Worm (Caenorhabditis elegans) whole organism, midembryonic: ENCODE results near the gene ZK262.19.
"Not testable (repeated sequence)": the region's sequence is repeated elsewhere in the genome, so short reads cannot be mapped to it uniquely, and the experiment has no call there.

ENCODE experiments used
- T22C8.4 ChIP-seq: fragments of 200-800 bp; sonication (Bioruptor generic); IDR thresholded peaks from 2 replicates; pipeline ENCODE4 v1.3.6; 2022; ENCODE audit warnings: missing genetic modification characterization, missing compliant biosample characterization
- cog-1 ChIP-seq: sonication (generic microtip); optimal IDR thresholded peaks from 2 replicates; lab custom pipeline; 2016; ENCODE audit warnings: missing genetic modification characterization, missing compliant biosample characterization
- flt-1 ChIP-seq: fragments of 200-800 bp; sonication (Bioruptor generic); IDR thresholded peaks from 2 replicates; pipeline ENCODE4 v1.3.6; 2022; ENCODE audit warnings: missing genetic modification characterization, missing compliant biosample characterization
- klf-2 ChIP-seq: fragments of 200-800 bp; sonication (Bioruptor generic); conservative IDR thresholded peaks from 2 replicates; pipeline ENCODE4 v1.3.6; 2022; ENCODE audit warnings: missing genetic modification reagents, missing genetic modification characterization, missing compliant biosample characterization
- med-1 ChIP-seq: sonication (generic microtip); optimal IDR thresholded peaks from 2 replicates; lab custom pipeline; 2017; ENCODE audit warnings: missing genetic modification characterization, mild to moderate bottlenecking, missing compliant biosample characterization, antibody characterized with exemption, missing genetic modification reagents; ENCODE audit not compliant: insufficient read depth
- ref-1 ChIP-seq: fragments of 200-800 bp; sonication (Bioruptor generic); conservative IDR thresholded peaks from 2 replicates; pipeline ENCODE4 v1.3.6; 2022; ENCODE audit warnings: missing genetic modification reagents, missing genetic modification characterization, missing compliant biosample characterization
- tab-1 ChIP-seq: fragments of 200-800 bp; sonication (Bioruptor generic); IDR thresholded peaks from 2 replicates; pipeline ENCODE4 v1.3.6; 2022; ENCODE audit warnings: missing genetic modification characterization, missing compliant biosample characterization
- ztf-23 ChIP-seq: fragments of 200-800 bp; sonication (Bioruptor generic); IDR thresholded peaks from 2 replicates; pipeline ENCODE4 v1.3.6; 2022; ENCODE audit warnings: missing genetic modification reagents, missing genetic modification characterization, missing compliant biosample characterization
- ztf-29 ChIP-seq: fragments of 200-800 bp; sonication (Bioruptor generic); IDR thresholded peaks from 2 replicates; pipeline ENCODE4 v1.3.6; 2022; ENCODE audit warnings: missing genetic modification reagents, missing genetic modification characterization, missing compliant biosample characterization

The ZK262.19 gene

DNA sequence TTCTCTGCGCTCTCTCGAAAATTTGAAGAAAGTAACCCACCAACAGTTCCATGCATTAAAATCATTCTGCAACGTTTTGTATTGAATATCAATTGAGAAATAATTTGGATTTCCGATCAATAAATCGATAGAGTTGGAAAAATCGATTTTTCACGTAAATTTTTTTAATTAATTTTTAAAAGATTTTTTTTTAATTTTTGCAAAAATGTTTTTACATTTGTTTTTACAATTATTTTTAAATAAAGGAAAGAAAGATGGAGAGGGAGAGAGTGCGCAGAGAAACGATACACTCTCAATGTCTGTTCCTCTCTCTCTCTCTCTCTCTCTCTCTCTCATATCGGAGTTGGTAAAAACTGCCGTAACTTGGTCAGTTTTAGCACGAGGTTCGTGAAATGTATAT lies at the start of gene ZK262.19:
ZK262.19 (minus strand) TSS at position 101 of the 400 bp plus-strand sequence.
- TF ChIP-seq flt-1 (GFP tag; lab: Robert Waterston, UW) (no peak), ztf-23 (GFP tag; lab: Robert Waterston, UW) (no peak), cog-1 (tag; lab: Kevin White, UChicago) (no peak), klf-2 (GFP tag; lab: Robert Waterston, UW) (no peak), ztf-29 (GFP tag; lab: Robert Waterston, UW) (no peak), tab-1 (GFP tag; lab: Robert Waterston, UW) (no peak), ref-1 (GFP tag; lab: Robert Waterston, UW) (no peak), T22C8.4 (GFP tag; lab: Robert Waterston, UW) (no peak), med-1 (no peak)

DNA sequence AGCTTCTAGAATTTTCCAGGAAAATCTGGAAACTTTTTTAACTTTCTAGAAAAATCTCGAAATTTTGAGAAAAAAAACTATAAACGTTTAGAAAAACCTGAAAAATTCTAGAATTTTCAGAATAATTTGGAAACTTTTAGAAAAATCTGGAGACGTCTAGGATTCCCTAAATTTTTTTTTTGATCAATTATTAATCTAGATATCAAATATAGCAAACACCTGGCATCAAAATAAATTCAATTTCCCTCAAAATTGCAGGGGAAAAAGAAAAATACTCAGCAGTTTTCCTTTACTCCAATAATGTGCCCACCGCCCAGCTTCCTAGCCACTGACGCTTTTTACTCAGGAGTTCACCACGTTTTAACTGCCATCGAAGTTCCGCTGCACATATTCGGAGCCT lies 48.8 kb upstream of the ZK262.19 start, which contains the start of gene srh-181:
srh-181 (plus strand) TSS at position 301 of the 400 bp plus-strand sequence.
- TF ChIP-seq flt-1 (GFP tag; lab: Robert Waterston, UW) (no peak), tab-1 (GFP tag; lab: Robert Waterston, UW) (no peak), ref-1 (GFP tag; lab: Robert Waterston, UW) (no peak), cog-1 (tag; lab: Kevin White, UChicago) (no peak), med-1 (no peak), ztf-29 (GFP tag; lab: Robert Waterston, UW) (no peak), T22C8.4 (GFP tag; lab: Robert Waterston, UW) (no peak), klf-2 (GFP tag; lab: Robert Waterston, UW) (no peak), ztf-23 (GFP tag; lab: Robert Waterston, UW) (no peak)

DNA sequence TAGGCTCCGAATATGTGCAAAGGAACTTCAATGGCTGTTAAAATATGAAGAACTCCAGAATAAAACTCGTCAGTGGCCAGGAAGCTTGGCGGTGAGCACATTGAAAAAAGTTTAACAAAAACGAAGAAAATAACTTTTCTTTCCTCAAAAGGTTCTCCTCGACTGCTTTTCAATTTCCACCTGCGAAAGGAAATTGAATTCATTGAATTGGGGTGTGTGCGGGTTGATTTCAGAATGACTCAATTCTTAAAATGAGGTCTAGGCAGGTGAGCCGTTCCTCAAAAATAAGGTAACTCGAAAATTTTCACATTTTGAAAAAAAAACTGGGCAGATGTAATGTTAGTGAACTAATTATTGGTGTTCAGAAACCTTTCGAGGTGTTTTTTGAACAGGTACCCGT lies 48.0 kb upstream of the ZK262.19 start, which contains the start of gene srh-182:
srh-182 (minus strand) TSS at position 101 of the 400 bp plus-strand sequence.
- TF ChIP-seq tab-1 (GFP tag; lab: Robert Waterston, UW) (no peak), ref-1 (GFP tag; lab: Robert Waterston, UW) (no peak), ztf-29 (GFP tag; lab: Robert Waterston, UW) (no peak), ztf-23 (GFP tag; lab: Robert Waterston, UW) (no peak), flt-1 (GFP tag; lab: Robert Waterston, UW) (no peak), med-1 (no peak), klf-2 (GFP tag; lab: Robert Waterston, UW) (no peak), T22C8.4 (GFP tag; lab: Robert Waterston, UW) (no peak), cog-1 (tag; lab: Kevin White, UChicago) (no peak)

DNA sequence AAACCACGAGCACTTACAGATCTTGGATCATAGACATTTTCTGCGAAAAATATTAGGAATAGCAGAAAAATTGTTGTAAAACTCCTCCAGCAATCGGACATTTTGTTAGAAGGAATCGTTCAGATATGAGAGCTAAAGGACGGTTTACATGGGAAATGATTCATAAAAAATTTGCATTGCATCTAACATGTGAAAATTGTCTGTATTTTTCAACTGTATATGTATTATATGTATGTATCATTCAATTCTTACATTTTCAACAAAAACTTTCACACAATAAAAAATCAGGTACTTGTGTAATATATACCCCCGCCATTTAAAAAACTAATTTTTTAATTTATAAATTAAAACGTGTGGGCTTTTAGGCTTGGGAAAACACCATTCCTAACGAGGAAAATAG lies 42.7 kb upstream of the ZK262.19 start, which contains the start of gene ZK228.13:
ZK228.13 (minus strand) TSS at position 101 of the 400 bp plus-strand sequence.
- TF ChIP-seq tab-1 (GFP tag; lab: Robert Waterston, UW) (no peak), flt-1 (GFP tag; lab: Robert Waterston, UW) (no peak), ztf-23 (GFP tag; lab: Robert Waterston, UW) (no peak), klf-2 (GFP tag; lab: Robert Waterston, UW) (no peak), med-1 (no peak), T22C8.4 (GFP tag; lab: Robert Waterston, UW) (no peak), cog-1 (tag; lab: Kevin White, UChicago) (no peak), ref-1 (GFP tag; lab: Robert Waterston, UW) (no peak), ztf-29 (GFP tag; lab: Robert Waterston, UW) (no peak)

DNA sequence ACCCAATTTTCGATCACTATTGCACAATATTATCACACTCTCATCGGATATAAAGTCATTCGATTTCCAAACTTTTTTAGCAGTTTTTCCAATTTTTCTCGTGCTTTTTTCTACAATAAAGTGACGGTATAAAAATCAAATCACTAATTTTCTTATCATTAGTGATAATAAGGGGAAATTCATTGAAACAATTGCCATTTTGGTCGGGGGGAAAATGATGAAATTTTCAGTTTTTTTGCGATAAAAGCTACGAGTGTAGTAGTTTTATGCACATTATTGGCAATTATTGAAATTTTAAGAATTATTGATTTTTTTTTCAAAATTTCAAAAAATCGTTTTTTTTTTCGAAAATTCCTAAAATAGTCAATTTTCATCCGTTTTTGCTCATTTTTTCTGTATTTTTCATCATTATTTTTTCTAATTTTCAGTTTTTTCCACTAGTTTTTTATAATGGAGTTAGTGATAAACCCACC lies 37.0 kb upstream of the ZK262.19 start, which contains the start of gene ZK228.4:
ZK228.4 (plus strand) TSS at position 423 of the 473 bp plus-strand sequence.
- TF ChIP-seq flt-1 (GFP tag; lab: Robert Waterston, UW) (no peak), med-1 (no peak), ref-1 (GFP tag; lab: Robert Waterston, UW) (no peak), T22C8.4 (GFP tag; lab: Robert Waterston, UW) (no peak), ztf-29 (GFP tag; lab: Robert Waterston, UW) (no peak), tab-1 (GFP tag; lab: Robert Waterston, UW) (no peak), ztf-23 (GFP tag; lab: Robert Waterston, UW) (no peak), cog-1 (tag; lab: Kevin White, UChicago) (no peak), klf-2 (GFP tag; lab: Robert Waterston, UW) (no peak)

DNA sequence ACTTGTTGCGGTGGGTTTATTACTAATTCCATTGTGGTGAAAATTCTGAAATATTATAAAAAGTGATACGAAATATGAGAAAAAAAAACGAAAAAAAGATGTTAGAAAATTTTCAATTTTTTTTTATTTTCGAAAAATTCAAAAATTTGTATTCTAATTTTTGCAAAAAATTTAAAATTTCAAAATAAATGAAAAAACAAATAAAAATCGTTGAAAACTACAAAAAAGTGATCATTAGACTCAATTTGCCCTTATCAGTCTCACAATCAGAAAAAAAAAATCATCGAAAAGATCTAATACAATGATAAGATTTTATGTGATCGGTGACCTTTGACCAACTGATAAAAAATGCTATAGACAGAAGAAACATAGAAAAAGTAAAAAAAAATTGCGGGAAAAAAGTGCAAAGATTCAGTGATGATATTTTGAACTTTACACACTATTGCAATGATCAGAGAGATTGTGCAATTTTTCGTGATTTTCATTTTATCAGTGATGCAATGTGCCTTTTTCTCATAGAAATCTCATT lies 35.8 kb upstream of the ZK262.19 start, which contains the start of gene ZK228.3:
ZK228.3 (minus strand) TSS at position 51 of the 529 bp plus-strand sequence.
- TF ChIP-seq ztf-23 (GFP tag; lab: Robert Waterston, UW) (no peak), tab-1 (GFP tag; lab: Robert Waterston, UW) (no peak), flt-1 (GFP tag; lab: Robert Waterston, UW) (no peak)

DNA sequence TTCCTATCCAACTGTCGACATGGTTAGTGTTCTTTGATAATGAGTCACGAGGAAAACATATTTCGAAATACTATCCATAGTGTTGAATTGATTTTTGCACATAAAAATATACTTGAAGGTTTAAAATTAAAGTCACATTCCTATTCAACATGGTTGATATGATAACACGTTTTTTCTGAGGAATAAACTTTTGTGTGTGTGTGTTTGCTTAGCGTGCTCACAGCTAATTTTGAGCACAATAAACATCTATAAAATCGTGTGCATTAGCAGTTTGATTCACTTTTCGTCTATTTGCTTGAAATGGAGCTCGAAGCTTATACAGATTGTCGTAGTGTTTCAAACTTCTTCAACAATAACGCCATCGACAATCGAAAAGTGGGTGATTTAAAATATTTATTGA lies 31.1 kb upstream of the ZK262.19 start, which contains the start of gene ZK228.10:
ZK228.10 (plus strand) TSS at position 301 of the 400 bp plus-strand sequence.
- TF ChIP-seq ztf-29 (GFP tag; lab: Robert Waterston, UW) (no peak), cog-1 (tag; lab: Kevin White, UChicago) (no peak), flt-1 (GFP tag; lab: Robert Waterston, UW) (no peak), med-1 (no peak), T22C8.4 (GFP tag; lab: Robert Waterston, UW) (no peak), ztf-23 (GFP tag; lab: Robert Waterston, UW) (no peak), klf-2 (GFP tag; lab: Robert Waterston, UW) (no peak), tab-1 (GFP tag; lab: Robert Waterston, UW) (no peak), ref-1 (GFP tag; lab: Robert Waterston, UW) (no peak)

DNA sequence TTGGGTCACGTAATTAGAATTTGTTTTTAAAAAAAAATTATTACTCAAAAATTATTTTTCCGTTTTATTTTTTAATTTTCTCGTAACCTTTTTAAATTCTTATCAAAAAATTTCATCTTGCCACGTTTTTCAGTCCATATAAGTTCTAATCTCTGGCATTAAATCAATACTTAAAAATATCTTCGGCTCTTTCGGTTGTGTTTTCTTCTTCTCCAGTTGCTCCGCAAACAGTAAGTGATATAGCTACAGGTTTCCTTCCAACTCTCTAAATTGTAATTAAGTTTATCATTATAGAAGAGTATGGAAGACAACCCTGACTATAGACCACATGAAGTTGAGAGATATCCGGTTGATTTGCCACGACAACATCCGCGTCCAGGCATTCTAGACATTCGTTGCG lies 18.7 kb upstream of the ZK262.19 start, which contains the start of gene ZK228.1:
ZK228.1 (plus strand) TSS at position 301 of the 400 bp plus-strand sequence.
- no peak for TF ChIP-seq flt-1 (GFP tag; lab: Robert Waterston, UW)

DNA sequence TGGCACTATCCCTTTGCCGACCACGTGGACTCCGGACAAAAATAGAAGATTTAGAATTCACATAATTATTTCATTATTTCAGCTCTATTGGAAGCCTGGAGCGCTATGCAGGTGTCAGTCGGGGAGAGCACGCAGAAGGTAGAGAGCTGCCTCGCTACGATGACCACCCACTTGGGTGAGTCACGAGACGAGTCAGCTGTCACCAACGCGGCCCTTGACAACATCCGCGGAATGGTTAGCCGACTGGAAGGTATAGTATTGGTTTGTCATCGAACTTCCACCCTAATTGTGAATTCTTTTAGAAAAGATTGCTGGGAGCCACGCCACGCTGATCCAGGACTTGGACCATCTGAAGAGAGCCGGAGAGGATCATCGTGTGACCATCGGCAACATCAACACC lies 14.0 kb upstream of the ZK262.19 start, which contains the start of gene ZK262.9:
ZK262.9 (plus strand) TSS at position 301 of the 400 bp plus-strand sequence.
- not testable (repeated sequence) for TF ChIP-seq cog-1 (tag; lab: Kevin White, UChicago); klf-2 (GFP tag; lab: Robert Waterston, UW); med-1
